Worm (Caenorhabditis elegans): Measurements from ENCODE around the gene F59D12.3.

ce11 chrX:15629615-15630014, 21.2 kb downstream of the F59D12.3 start:
- no peak for TF ChIP-seq nhr-6 (tag; optimal IDR thresholded peaks at IDR 0.05)
- no peak for TF ChIP-seq unc-62 (GFP tag; optimal IDR thresholded peaks at IDR 0.05)
- TF ChIP-seq ceh-82 (tag; optimal IDR thresholded peaks at IDR 0.05): no peak
- TF ChIP-seq R02D3.7 (tag; optimal IDR thresholded peaks at IDR 0.05): no peak
- no peak for TF ChIP-seq unc-39 (tag; optimal IDR thresholded peaks at IDR 0.05)
- no peak for TF ChIP-seq ama-1 (optimal IDR thresholded peaks at IDR 0.05)
- no peak for TF ChIP-seq blmp-1 (tag; optimal IDR thresholded peaks at IDR 0.05; ENCODE audit: insufficient read depth)
- TF ChIP-seq nhr-23 (tag; optimal IDR thresholded peaks at IDR 0.05): no peak
